Fruit fly (Drosophila melanogaster): ENCODE measurements around the gene CG31183.
"Not testable (repeated sequence)": the region's sequence is repeated elsewhere in the genome, so short reads cannot be mapped to it uniquely, and the experiment has no call there.

DNA sequence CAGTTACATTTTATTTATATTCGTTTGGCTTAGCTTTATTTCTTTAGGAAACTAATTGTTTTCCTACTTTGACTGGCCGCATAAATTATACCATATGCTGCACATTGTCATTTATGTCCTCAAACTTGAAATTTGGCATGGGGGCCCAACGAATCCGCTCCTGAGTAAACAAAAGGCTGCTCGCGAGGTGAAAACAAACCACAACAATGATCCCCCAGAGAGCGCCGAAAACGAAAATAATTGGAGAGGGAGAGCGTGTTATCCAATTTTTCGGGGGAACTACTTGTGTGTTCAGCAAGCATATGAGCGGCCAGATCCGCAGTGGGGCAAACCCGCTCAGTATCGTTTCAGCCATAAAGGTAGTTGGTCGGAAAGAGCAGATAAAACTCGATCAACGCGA lies 32.4 kb upstream of the CG31183 start, which contains the start of gene EndoU:
- not testable (repeated sequence) for TF ChIP-seq CG16779 (tag; optimal IDR thresholded peaks at IDR 0.05); salr (GFP tag; optimal IDR thresholded peaks at IDR 0.05); Sox14 (GFP tag; optimal IDR thresholded peaks at IDR 0.05); CG15336 (GFP tag; IDR thresholded peaks at IDR 0.05); Lpt (GFP tag; optimal IDR thresholded peaks at IDR 0.05); OdsH (GFP tag; optimal IDR thresholded peaks at IDR 0.05)

Measured in whole organism, prepupa.